Worm (Caenorhabditis elegans): ENCODE measurements around the gene Y39A3CL.7.
A peak's percentile ranks its signal among the peaks of the same experiment; 100 is the strongest.

Y39A3CL.7 gene

DNA sequence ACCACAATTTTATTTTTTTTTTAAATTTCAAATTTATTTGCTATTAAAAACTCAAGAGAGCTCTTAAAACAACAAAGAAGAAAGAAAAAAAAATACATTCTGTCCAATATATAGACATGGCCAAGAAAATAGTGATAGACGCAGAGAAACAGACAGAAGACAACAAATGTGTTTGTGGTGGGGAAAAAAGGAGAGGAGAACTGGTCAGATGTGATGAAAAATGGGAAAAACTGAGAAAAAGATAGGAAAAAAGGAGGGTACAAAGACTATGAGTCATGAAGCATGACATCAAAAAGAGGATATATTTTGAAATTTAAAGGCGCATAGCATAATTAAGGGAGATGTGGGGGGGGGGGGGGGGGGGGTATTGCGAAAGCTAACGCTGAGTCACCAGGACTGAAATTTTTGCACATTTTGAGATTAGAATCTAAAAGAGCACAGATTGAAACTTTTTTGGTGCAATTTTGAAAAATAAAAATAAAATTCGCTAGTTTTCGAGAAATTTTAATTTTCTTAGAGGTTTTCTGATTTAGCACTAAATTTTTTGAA lies 5.6 kb upstream of the Y39A3CL.7 start:
- no peak for TF ChIP-seq blmp-1 (tag; optimal IDR thresholded peaks at IDR 0.05)
- no peak for TF ChIP-seq mls-2 (tag; optimal IDR thresholded peaks at IDR 0.05)
- TF ChIP-seq lin-32 (GFP tag; optimal IDR thresholded peaks at IDR 0.05): no peak
- no peak for TF ChIP-seq nhr-2 (tag; optimal IDR thresholded peaks at IDR 0.05)
- TF ChIP-seq snpc-4 (tag; optimal IDR thresholded peaks at IDR 0.05): no peak
- no peak for TF ChIP-seq zip-8 (tag; optimal IDR thresholded peaks at IDR 0.05)
- no peak for TF ChIP-seq ceh-39 (tag; optimal IDR thresholded peaks at IDR 0.05)
- TF ChIP-seq nhr-76 (tag; optimal IDR thresholded peaks at IDR 0.05): no peak
- TF ChIP-seq cnd-1 (tag; optimal IDR thresholded peaks at IDR 0.05): no peak
- peak; percentile 3 for TF ChIP-seq ces-1 (GFP tag; optimal IDR thresholded peaks at IDR 0.05)
- TF ChIP-seq hlh-1 (tag; optimal IDR thresholded peaks at IDR 0.05): no peak
- TF ChIP-seq M03D4.4 (tag; optimal IDR thresholded peaks at IDR 0.05): no peak
- TF ChIP-seq flh-1 (GFP tag; optimal IDR thresholded peaks at IDR 0.05): no peak
- TF ChIP-seq lsy-2 (tag; optimal IDR thresholded peaks at IDR 0.05): no peak
- TF ChIP-seq sptf-1 (tag; optimal IDR thresholded peaks at IDR 0.05): peak; percentile 19
- TF ChIP-seq lin-13 (tag; optimal IDR thresholded peaks at IDR 0.05): no peak
- peak; percentile 8 for TF ChIP-seq unc-120 (tag; optimal IDR thresholded peaks at IDR 0.05; ENCODE audit: poor library complexity, severe bottlenecking)
- no peak for TF ChIP-seq mep-1 (tag; optimal IDR thresholded peaks at IDR 0.05)

- no peak for TF ChIP-seq tbx-8 (GFP tag; optimal IDR thresholded peaks at IDR 0.05)
- no peak for TF ChIP-seq unc-120 (tag; optimal IDR thresholded peaks at IDR 0.05; ENCODE audit: poor library complexity, severe bottlenecking)
- TF ChIP-seq ztf-11 (tag; optimal IDR thresholded peaks at IDR 0.05): no peak
- no peak for TF ChIP-seq elt-3 (tag; optimal IDR thresholded peaks at IDR 0.05)
Measured at ce11 chrIII:1831104-1831503, 6.4 kb downstream of the Y39A3CL.7 start.

DNA sequence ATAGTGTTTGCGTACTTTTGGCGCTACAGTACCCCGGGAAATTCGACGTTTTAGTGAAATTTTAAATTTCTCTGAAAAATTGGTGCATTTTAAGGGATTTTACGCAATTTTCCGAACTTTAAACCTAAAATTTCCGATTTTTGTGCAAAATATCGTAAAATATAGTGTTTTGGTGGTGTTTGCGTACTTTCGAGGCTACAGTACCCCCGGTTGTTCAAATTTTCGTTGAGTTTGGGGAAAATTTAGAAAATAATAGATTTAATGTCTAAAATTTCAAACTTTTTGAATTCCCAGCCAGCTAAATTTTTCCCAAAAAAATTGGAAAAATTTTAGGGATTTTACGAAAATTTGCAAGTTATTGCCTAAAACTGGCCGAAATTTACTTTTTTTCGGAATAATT lies 7.7 kb downstream of the Y39A3CL.7 start:
- TF ChIP-seq M03D4.4 (tag; optimal IDR thresholded peaks at IDR 0.05) (no peak), hlh-1 (tag; optimal IDR thresholded peaks at IDR 0.05) (no peak), flh-1 (GFP tag; optimal IDR thresholded peaks at IDR 0.05) (no peak), ztf-11 (tag; optimal IDR thresholded peaks at IDR 0.05) (no peak), elt-1 (tag; optimal IDR thresholded peaks at IDR 0.05; ENCODE audit: borderline replicate concordance, insufficient read depth) (no peak), unc-120 (tag; optimal IDR thresholded peaks at IDR 0.05; ENCODE audit: poor library complexity, severe bottlenecking) (no peak), zip-8 (tag; optimal IDR thresholded peaks at IDR 0.05) (no peak), drap-1 (GFP tag; optimal IDR thresholded peaks at IDR 0.05) (no peak), ceh-43 (GFP tag; optimal IDR thresholded peaks at IDR 0.05) (no peak), mab-5 (tag; optimal IDR thresholded peaks at IDR 0.05) (no peak), mls-2 (tag; optimal IDR thresholded peaks at IDR 0.05) (no peak), unc-62 (GFP tag; optimal IDR thresholded peaks at IDR 0.05) (no peak), lin-13 (tag; optimal IDR thresholded peaks at IDR 0.05) (no peak), ces-1 (GFP tag; optimal IDR thresholded peaks at IDR 0.05) (no peak), nhr-28 (tag; optimal IDR thresholded peaks at IDR 0.05) (no peak), pha-4 (tag; optimal IDR thresholded peaks at IDR 0.05) (no peak), nhr-76 (tag; optimal IDR thresholded peaks at IDR 0.05) (no peak)

ce11 chrIII:1833984-1834563 lies 9.4 kb downstream of the Y39A3CL.7 start, which contains the start of gene rexd-1:
TSS of gene rexd-1 (plus strand) at chrIII:1834513.
- no peak for TF ChIP-seq lin-32 (GFP tag; optimal IDR thresholded peaks at IDR 0.05)
- TF ChIP-seq ceh-39 (tag; optimal IDR thresholded peaks at IDR 0.05): no peak
- no peak for TF ChIP-seq lsy-2 (tag; optimal IDR thresholded peaks at IDR 0.05)
- no peak for TF ChIP-seq tbx-8 (GFP tag; optimal IDR thresholded peaks at IDR 0.05)
- no peak for TF ChIP-seq sem-2 (GFP tag; optimal IDR thresholded peaks at IDR 0.05)
- no peak for TF ChIP-seq unc-39 (tag; optimal IDR thresholded peaks at IDR 0.05)
- TF ChIP-seq mep-1 (tag; optimal IDR thresholded peaks at IDR 0.05): no peak
- TF ChIP-seq flh-1 (GFP tag; optimal IDR thresholded peaks at IDR 0.05): no peak
- no peak for TF ChIP-seq ceh-83 (GFP tag; optimal IDR thresholded peaks at IDR 0.05)
- no peak for TF ChIP-seq elt-1 (tag; optimal IDR thresholded peaks at IDR 0.05; ENCODE audit: borderline replicate concordance, insufficient read depth)
- TF ChIP-seq mls-2 (tag; optimal IDR thresholded peaks at IDR 0.05): no peak
- TF ChIP-seq snpc-4 (tag; optimal IDR thresholded peaks at IDR 0.05): no peak
- no peak for TF ChIP-seq pha-4 (tag; optimal IDR thresholded peaks at IDR 0.05)
- TF ChIP-seq elt-3 (tag; optimal IDR thresholded peaks at IDR 0.05): no peak
- TF ChIP-seq nhr-237 (tag; optimal IDR thresholded peaks at IDR 0.05): no peak
- TF ChIP-seq unc-120 (tag; optimal IDR thresholded peaks at IDR 0.05; ENCODE audit: poor library complexity, severe bottlenecking): no peak
- TF ChIP-seq zip-8 (tag; optimal IDR thresholded peaks at IDR 0.05): no peak
- no peak for TF ChIP-seq nhr-76 (tag; optimal IDR thresholded peaks at IDR 0.05)
- TF ChIP-seq ham-2 (GFP tag; optimal IDR thresholded peaks at IDR 0.05): no peak
- TF ChIP-seq nhr-12 (tag; optimal IDR thresholded peaks at IDR 0.05): no peak

Measured in whole organism, mixed stage, embryonic.